Worm (Caenorhabditis elegans) whole organism, L3 larva: ENCODE measurements around the gene F54D8.6.
A peak's percentile ranks its signal among the peaks of the same experiment; 100 is the strongest.

Experiments
- R02D3.7 ChIP-seq: fragments of 150-350 bp; optimal IDR thresholded peaks from 2 replicates; lab custom pipeline; 2014; ENCODE audit warnings: missing biosample characterization, missing genetic modification characterization
- ZK546.5 ChIP-seq: sonication (generic microtip); optimal IDR thresholded peaks from 2 replicates; lab custom pipeline; 2017; ENCODE audit warnings: missing biosample characterization, missing genetic modification characterization
- aly-2 ChIP-seq: fragments of 150-350 bp; optimal IDR thresholded peaks from 2 replicates; lab custom pipeline; 2014; ENCODE audit warnings: missing biosample characterization, missing genetic modification characterization
- ama-1 ChIP-seq: fragments of 150-350 bp; optimal IDR thresholded peaks from 2 replicates; lab custom pipeline; 2018
- ceh-16 ChIP-seq: sonication (generic microtip); optimal IDR thresholded peaks from 2 replicates; lab custom pipeline; 2017; ENCODE audit warnings: missing biosample characterization, missing genetic modification characterization
- ceh-28 ChIP-seq: fragments of 150-350 bp; optimal IDR thresholded peaks from 2 replicates; lab custom pipeline; 2014; ENCODE audit warnings: missing biosample characterization, missing genetic modification reagents, missing genetic modification characterization
- ceh-82 ChIP-seq: fragments of 150-350 bp; optimal IDR thresholded peaks from 2 replicates; lab custom pipeline; 2014; ENCODE audit warnings: missing biosample characterization, missing genetic modification characterization
- ceh-9 ChIP-seq: sonication (generic microtip); optimal IDR thresholded peaks from 2 replicates; lab custom pipeline; 2018; ENCODE audit warnings: missing biosample characterization, missing genetic modification characterization
- daf-12 ChIP-seq: fragments of 150-350 bp; optimal IDR thresholded peaks from 2 replicates; lab custom pipeline; 2014; ENCODE audit warnings: missing biosample characterization, missing genetic modification reagents, missing genetic modification characterization
- egl-27 ChIP-seq: sonication (generic microtip); optimal IDR thresholded peaks from 4 replicates; lab custom pipeline; 2017; ENCODE audit warnings: missing biosample characterization, missing genetic modification reagents, missing genetic modification characterization
- egl-5 ChIP-seq: fragments of 150-350 bp; optimal IDR thresholded peaks from 2 replicates; lab custom pipeline; 2017; ENCODE audit warnings: missing biosample characterization, missing genetic modification reagents, missing genetic modification characterization, inconsistent platforms
- elt-1 ChIP-seq: fragments of 150-350 bp; optimal IDR thresholded peaks from 2 replicates; lab custom pipeline; 2014; ENCODE audit warnings: missing biosample characterization, missing genetic modification characterization
- elt-2 ChIP-seq: sonication (generic microtip); optimal IDR thresholded peaks from 2 replicates; lab custom pipeline; 2016; ENCODE audit warnings: missing genetic modification reagents, mild to moderate bottlenecking, missing genetic modification characterization, missing compliant biosample characterization
- elt-3 ChIP-seq, 3 experiments: fragments of 150-350 bp in 1 of 3; sonication (generic microtip) in 2 of 3; optimal IDR thresholded peaks; 2 replicates in 2 of 3; 4 replicates in 1 of 3; lab custom pipeline; 2014 to 2017; ENCODE audit warnings: missing biosample characterization in 3 of 3, missing genetic modification characterization in 3 of 3
- eor-1 ChIP-seq, 2 experiments: fragments of 150-350 bp; optimal IDR thresholded peaks; 2 replicates each; lab custom pipeline; 2014 to 2018; ENCODE audit warnings: missing biosample characterization in 2 of 2, missing genetic modification characterization in 2 of 2
- fkh-10 ChIP-seq: sonication (generic microtip); optimal IDR thresholded peaks from 2 replicates; lab custom pipeline; 2017; ENCODE audit warnings: missing biosample characterization, missing genetic modification reagents, missing genetic modification characterization
- fkh-2 ChIP-seq: fragments of 150-350 bp; optimal IDR thresholded peaks from 2 replicates; lab custom pipeline; 2014; ENCODE audit warnings: missing biosample characterization, missing genetic modification reagents, missing genetic modification characterization
- fos-1 ChIP-seq: fragments of 150-350 bp; optimal IDR thresholded peaks from 2 replicates; lab custom pipeline; 2014; ENCODE audit warnings: missing biosample characterization, missing genetic modification characterization
- hmg-11 ChIP-seq: sonication (generic microtip); optimal IDR thresholded peaks from 2 replicates; lab custom pipeline; 2016; ENCODE audit warnings: missing genetic modification characterization, missing compliant biosample characterization
- jun-1 ChIP-seq: fragments of 150-350 bp; optimal IDR thresholded peaks from 2 replicates; lab custom pipeline; 2014; ENCODE audit warnings: missing biosample characterization, missing genetic modification reagents, missing genetic modification characterization
- lin-15B ChIP-seq: fragments of 150-350 bp; optimal IDR thresholded peaks from 2 replicates; lab custom pipeline; 2014; ENCODE audit warnings: missing biosample characterization, missing genetic modification characterization
- lin-39 ChIP-seq: fragments of 150-350 bp; optimal IDR thresholded peaks from 2 replicates; lab custom pipeline; 2018; ENCODE audit warnings: missing biosample characterization, missing genetic modification reagents, missing genetic modification characterization
- lsy-12 ChIP-seq: sonication (generic microtip); optimal IDR thresholded peaks from 2 replicates; lab custom pipeline; 2016; ENCODE audit warnings: mild to moderate bottlenecking, missing genetic modification characterization, missing compliant biosample characterization
- mdl-1 ChIP-seq: fragments of 150-350 bp; optimal IDR thresholded peaks from 2 replicates; lab custom pipeline; 2014; ENCODE audit warnings: missing biosample characterization, missing genetic modification characterization
- mml-1 ChIP-seq: fragments of 150-350 bp; sonication (generic microtip); optimal IDR thresholded peaks from 3 replicates; lab custom pipeline; 2014; ENCODE audit warnings: missing biosample characterization, missing genetic modification characterization
- nfya-1 ChIP-seq: sonication (generic microtip); optimal IDR thresholded peaks from 2 replicates; lab custom pipeline; 2017; ENCODE audit warnings: missing genetic modification characterization, mild to moderate bottlenecking, missing compliant biosample characterization, antibody characterized with exemption, moderate library complexity; ENCODE audit not compliant: insufficient read depth
- nhr-11 ChIP-seq: fragments of 150-350 bp; optimal IDR thresholded peaks from 2 replicates; lab custom pipeline; 2014; ENCODE audit warnings: missing biosample characterization, missing genetic modification characterization
- nhr-12 ChIP-seq: fragments of 150-350 bp; optimal IDR thresholded peaks from 2 replicates; lab custom pipeline; 2014; ENCODE audit warnings: missing biosample characterization, missing genetic modification characterization
- nhr-23 ChIP-seq: fragments of 150-350 bp; optimal IDR thresholded peaks from 2 replicates; lab custom pipeline; 2014; ENCODE audit warnings: missing biosample characterization, missing genetic modification reagents, missing genetic modification characterization
- nhr-237 ChIP-seq: fragments of 150-350 bp; optimal IDR thresholded peaks from 2 replicates; lab custom pipeline; 2014; ENCODE audit warnings: missing biosample characterization, missing genetic modification characterization
- nhr-25 ChIP-seq: sonication (generic microtip); optimal IDR thresholded peaks from 2 replicates; lab custom pipeline; 2017; ENCODE audit warnings: missing biosample characterization, missing genetic modification characterization
- nhr-28 ChIP-seq: fragments of 150-350 bp; optimal IDR thresholded peaks from 2 replicates; lab custom pipeline; 2014; ENCODE audit warnings: missing biosample characterization, missing genetic modification characterization
- nhr-43 ChIP-seq: sonication (generic microtip); optimal IDR thresholded peaks from 2 replicates; lab custom pipeline; 2016; ENCODE audit warnings: mild to moderate bottlenecking, missing genetic modification characterization, missing compliant biosample characterization; ENCODE audit not compliant: poor library complexity, severe bottlenecking
- nhr-67 ChIP-seq: fragments of 150-350 bp; optimal IDR thresholded peaks from 2 replicates; lab custom pipeline; 2014; ENCODE audit warnings: missing biosample characterization, missing genetic modification characterization
- nhr-76 ChIP-seq: fragments of 150-350 bp; sonication (generic microtip); optimal IDR thresholded peaks from 5 replicates; lab custom pipeline; 2014; ENCODE audit warnings: missing biosample characterization, missing genetic modification characterization
- nhr-77 ChIP-seq: fragments of 150-350 bp; optimal IDR thresholded peaks from 2 replicates; lab custom pipeline; 2014; ENCODE audit warnings: missing biosample characterization, missing genetic modification characterization
- pha-4 ChIP-seq: fragments of 150-350 bp; optimal IDR thresholded peaks from 2 replicates; lab custom pipeline; 2014; ENCODE audit warnings: missing biosample characterization, missing genetic modification reagents, missing genetic modification characterization
- pqm-1 ChIP-seq: fragments of 150-350 bp; optimal IDR thresholded peaks from 2 replicates; lab custom pipeline; 2017; ENCODE audit warnings: missing biosample characterization, missing genetic modification characterization, inconsistent platforms
- sea-2 ChIP-seq: fragments of 150-350 bp; sonication (generic microtip); optimal IDR thresholded peaks from 4 replicates; lab custom pipeline; 2014; ENCODE audit warnings: missing biosample characterization, missing genetic modification reagents, missing genetic modification characterization
- skn-1 ChIP-seq: fragments of 150-350 bp; optimal IDR thresholded peaks from 2 replicates; lab custom pipeline; 2014; ENCODE audit warnings: missing biosample characterization, missing genetic modification characterization
- snpc-4 ChIP-seq: fragments of 150-350 bp; optimal IDR thresholded peaks from 2 replicates; lab custom pipeline; 2014; ENCODE audit warnings: missing biosample characterization, missing genetic modification characterization
- tbx-2 ChIP-seq: sonication (generic microtip); optimal IDR thresholded peaks from 2 replicates; lab custom pipeline; 2016; ENCODE audit warnings: mild to moderate bottlenecking, missing genetic modification characterization, missing compliant biosample characterization
- unc-39 ChIP-seq: sonication (generic microtip); optimal IDR thresholded peaks from 4 replicates; lab custom pipeline; 2017; ENCODE audit warnings: missing biosample characterization, missing genetic modification characterization
- unc-62 ChIP-seq: fragments of 150-350 bp; sonication (generic microtip); optimal IDR thresholded peaks from 4 replicates; lab custom pipeline; 2014; ENCODE audit warnings: missing biosample characterization, missing genetic modification reagents, missing genetic modification characterization
- zag-1 ChIP-seq: fragments of 150-350 bp; optimal IDR thresholded peaks from 2 replicates; lab custom pipeline; 2014; ENCODE audit warnings: missing biosample characterization, missing genetic modification characterization
- ztf-11 ChIP-seq: fragments of 150-350 bp; optimal IDR thresholded peaks from 2 replicates; lab custom pipeline; 2014; ENCODE audit warnings: missing biosample characterization, missing genetic modification characterization
- ztf-4 ChIP-seq: fragments of 150-350 bp; optimal IDR thresholded peaks from 2 replicates; lab custom pipeline; 2014; ENCODE audit warnings: missing biosample characterization, missing genetic modification characterization

The F54D8.6 gene

ce11 chrIII:5107959-5108358 lies 5.2 kb downstream of the F54D8.6 start:
- TF ChIP-seq elt-2, result no peak
- no peak for TF ChIP-seq lsy-12
- TF ChIP-seq pha-4 (tag; lab: Kevin White, UChicago), result no peak
- no peak for TF ChIP-seq hmg-11
- TF ChIP-seq ztf-11 (tag; lab: Kevin White, UChicago), result no peak
- TF ChIP-seq unc-39 (tag; lab: Kevin White, UChicago), result no peak
- TF ChIP-seq skn-1 (tag; lab: Kevin White, UChicago), result no peak
- no peak for TF ChIP-seq pqm-1
- TF ChIP-seq nhr-76, result no peak
- no peak for TF ChIP-seq nhr-12 (tag; lab: Kevin White, UChicago)
- no peak for TF ChIP-seq unc-62 (GFP tag; lab: Kevin White, UChicago)
- no peak for TF ChIP-seq lin-39 (tag; lab: Kevin White, UChicago)
- no peak for TF ChIP-seq nhr-28 (tag; lab: Kevin White, UChicago)
- no peak for TF ChIP-seq nhr-11 (tag; lab: Kevin White, UChicago)
- no peak for TF ChIP-seq nhr-237 (tag; lab: Kevin White, UChicago)
- no peak for TF ChIP-seq nhr-43

ce11 chrIII:5108746-5109145 lies 6.0 kb downstream of the F54D8.6 start:
- no peak for TF ChIP-seq egl-27 (tag; lab: Kevin White, UChicago)
- TF ChIP-seq nhr-11 (tag; lab: Kevin White, UChicago), result no peak
- TF ChIP-seq elt-3 (tag; optimal IDR thresholded peaks at IDR 0.05; lab: Kevin White, UChicago), result no peak
- TF ChIP-seq egl-5, result peak; percentile 54
- TF ChIP-seq unc-39 (tag; lab: Kevin White, UChicago), result no peak
- no peak for TF ChIP-seq nhr-77
- no peak for TF ChIP-seq daf-12 (tag; lab: Kevin White, UChicago)
- no peak for TF ChIP-seq mml-1 (tag; lab: Kevin White, UChicago)
- no peak for TF ChIP-seq hmg-11
- no peak for TF ChIP-seq ama-1 (lab: Kevin White, UChicago)
- TF ChIP-seq skn-1 (tag; lab: Kevin White, UChicago), result peak; percentile 25
- TF ChIP-seq nhr-67 (tag; lab: Kevin White, UChicago), result no peak
- no peak for TF ChIP-seq ceh-16 (tag; lab: Kevin White, UChicago)
- TF ChIP-seq jun-1 (tag; lab: Kevin White, UChicago), result no peak
- TF ChIP-seq tbx-2 (tag; lab: Kevin White, UChicago), result no peak
- TF ChIP-seq sea-2, result no peak
- no peak for TF ChIP-seq zag-1 (tag; lab: Kevin White, UChicago)
- TF ChIP-seq ztf-4 (tag; lab: Kevin White, UChicago), result no peak
- TF ChIP-seq elt-2, result peak; percentile 30
- peak; percentile 71 for TF ChIP-seq pha-4 (tag; lab: Kevin White, UChicago)
- TF ChIP-seq R02D3.7 (tag; lab: Kevin White, UChicago), result no peak
- no peak for TF ChIP-seq mdl-1
- no peak for TF ChIP-seq lsy-12
- no peak for TF ChIP-seq fkh-10 (GFP tag; lab: Kevin White, UChicago)
- no peak for TF ChIP-seq aly-2
- no peak for TF ChIP-seq elt-1 (tag; lab: Kevin White, UChicago)
- TF ChIP-seq ceh-9, result no peak
- no peak for TF ChIP-seq nhr-237 (tag; lab: Kevin White, UChicago)
- TF ChIP-seq lin-39 (tag; lab: Kevin White, UChicago), result no peak
- no peak for TF ChIP-seq ceh-82 (tag; lab: Kevin White, UChicago)
- no peak for TF ChIP-seq ZK546.5 (tag; lab: Kevin White, UChicago)
- no peak for TF ChIP-seq nhr-28 (tag; lab: Kevin White, UChicago)
- TF ChIP-seq fkh-2 (tag; lab: Kevin White, UChicago), result no peak
- no peak for TF ChIP-seq nhr-76
- peak; percentile 77 for TF ChIP-seq nfya-1 (tag; lab: Kevin White, UChicago)
- TF ChIP-seq nhr-12 (tag; lab: Kevin White, UChicago), result no peak
- no peak for TF ChIP-seq unc-62 (GFP tag; lab: Kevin White, UChicago)
- TF ChIP-seq fos-1 (tag; lab: Kevin White, UChicago), result no peak
- TF ChIP-seq pqm-1, result peak; percentile 40
- peak; percentile 65 for TF ChIP-seq nhr-25 (tag; lab: Kevin White, UChicago)
- no peak for TF ChIP-seq snpc-4 (tag; lab: Kevin White, UChicago)
- TF ChIP-seq nhr-43, result peak; percentile 21
- peak; percentile 50 for TF ChIP-seq ceh-28 (tag; lab: Kevin White, UChicago)
- no peak for TF ChIP-seq eor-1 (tag; optimal IDR thresholded peaks at IDR 0.05; lab: Kevin White, UChicago)
- peak; percentile 86 for TF ChIP-seq lin-15B (tag; lab: Kevin White, UChicago)
- TF ChIP-seq nhr-23, result no peak
- TF ChIP-seq ztf-11 (tag; lab: Kevin White, UChicago), result no peak
